In genomic region chr2L:867899-868605, dm6 we compare ENCODE assay signal across 1 fruit fly cellular context.
TF ChIP-seq lines count a peak whose summit lies in the region.

Gene aru, minus strand, starts transcription at chr2L:868354.

TF ChIP-seq in whole organism, embryonic, 481 proteins besides CTCF, POLR2A, EP300 and RAD21 (continued from another document and continues in another):
- TF ChIP-seq wek (GFP tag; optimal IDR thresholded peaks at IDR 0.05; lab: Kevin White, UChicago) (peak; percentile 16), CG2202 (tag; optimal IDR thresholded peaks at IDR 0.05; lab: Kevin White, UChicago) (peak; percentile 17), psq (GFP tag; optimal IDR thresholded peaks at IDR 0.05; lab: Kevin White, UChicago) (peak; percentile 2), cas (GFP tag; IDR thresholded peaks at IDR 0.05; lab: Robert Waterston, UW) (no peak), CG13424 (tag; optimal IDR thresholded peaks at IDR 0.05; lab: Kevin White, UChicago) (peak; percentile 34), scrt (GFP tag; optimal IDR thresholded peaks at IDR 0.05; lab: Kevin White, UChicago) (peak; percentile 63), corto (GFP tag; optimal IDR thresholded peaks at IDR 0.05; lab: Kevin White, UChicago) (peak; percentile 0), CG9932 (GFP tag; IDR thresholded peaks at IDR 0.05; lab: Robert Waterston, UW) (no peak), Sox102F (GFP tag; optimal IDR thresholded peaks at IDR 0.05; lab: Kevin White, UChicago) (peak; percentile 15), CG9437 (GFP tag; optimal IDR thresholded peaks at IDR 0.05; lab: Kevin White, UChicago) (no peak), rib (GFP tag; IDR thresholded peaks at IDR 0.05; lab: Robert Waterston, UW) (no peak), twi (tag; optimal IDR thresholded peaks at IDR 0.05; lab: Kevin White, UChicago) (no peak), prd (optimal IDR thresholded peaks at IDR 0.05; lab: Kevin White, UChicago) (no peak), prd (GFP tag; IDR thresholded peaks at IDR 0.05; lab: Robert Waterston, UW) (0 out of 3 replicates have a peak, but pooled peaks have one; percentile 15), CG12391 (tag; optimal IDR thresholded peaks at IDR 0.05; lab: Kevin White, UChicago) (peak; percentile 60), CG18619 (GFP tag; optimal IDR thresholded peaks at IDR 0.05; lab: Kevin White, UChicago) (no peak), ken (GFP tag; IDR thresholded peaks at IDR 0.05; lab: Robert Waterston, UW) (0 out of 3 replicates have a peak, but pooled peaks have one; percentile 5), nerfin-2 (GFP tag; IDR thresholded peaks at IDR 0.05; lab: Robert Waterston, UW; ENCODE audit: partially characterized antibody) (0 out of 2 replicates have a peak, but pooled peaks have one; percentile 37), CG17361 (GFP tag; IDR thresholded peaks at IDR 0.05; lab: Robert Waterston, UW) (peak; percentile 44; the same call in 1 of the 3 replicates), stwl (tag; optimal IDR thresholded peaks at IDR 0.05; lab: Kevin White, UChicago) (no peak), Trl (optimal IDR thresholded peaks at IDR 0.05; lab: Kevin White, UChicago) (peak; percentile 76 to 82), Trl (GFP tag; optimal IDR thresholded peaks at IDR 0.05; lab: Kevin White, UChicago) (no peak), CG2678 (tag; optimal IDR thresholded peaks at IDR 0.05; lab: Kevin White, UChicago) (peak; percentile 48), CG17568 (GFP tag; optimal IDR thresholded peaks at IDR 0.05; lab: Kevin White, UChicago) (peak; percentile 67), MESR4 (GFP tag; optimal IDR thresholded peaks at IDR 0.05; lab: Kevin White, UChicago) (no peak), CG6765 (GFP tag; optimal IDR thresholded peaks at IDR 0.05; lab: Kevin White, UChicago) (peak; percentile 55), Ravus (GFP tag; IDR thresholded peaks at IDR 0.05; lab: Robert Waterston, UW) (no peak), bsh (GFP tag; optimal IDR thresholded peaks at IDR 0.05; lab: Kevin White, UChicago) (peak in 1 of 2 experiments; percentile 49), CG9727 (GFP tag; optimal IDR thresholded peaks at IDR 0.05; lab: Kevin White, UChicago) (peak; percentile 14), lola (GFP tag; optimal IDR thresholded peaks at IDR 0.05; lab: Kevin White, UChicago) (peak in 1 of 3 experiments; percentile 20), sd (tag; optimal IDR thresholded peaks at IDR 0.05; lab: Kevin White, UChicago) (peak; percentile 15), Elba2 (GFP tag; optimal IDR thresholded peaks at IDR 0.05; lab: Kevin White, UChicago) (no peak), gfzf (GFP tag; optimal IDR thresholded peaks at IDR 0.05; lab: Kevin White, UChicago) (no peak), CG15601 (tag; optimal IDR thresholded peaks at IDR 0.05; lab: Kevin White, UChicago) (peak; percentile 22), ranshi (GFP tag; IDR thresholded peaks at IDR 0.05; lab: Robert Waterston, UW) (peak; percentile 32; the same call in 1 of the 2 replicates), unpg (GFP tag; optimal IDR thresholded peaks at IDR 0.05; lab: Kevin White, UChicago) (peak; percentile 47), Meics (GFP tag; optimal IDR thresholded peaks at IDR 0.05; lab: Kevin White, UChicago) (peak; percentile 39), sens-2 (GFP tag; IDR thresholded peaks at IDR 0.05; lab: Robert Waterston, UW) (peak; percentile 19; the same call in 1 of the 2 replicates), hb (GFP tag; IDR thresholded peaks at IDR 0.05; lab: Robert Waterston, UW; ENCODE audit: partially characterized antibody) (no peak), ci (GFP tag; IDR thresholded peaks at IDR 0.05; lab: Robert Waterston, UW) (peak; percentile 72), Nf-YB (GFP tag; optimal IDR thresholded peaks at IDR 0.05; lab: Kevin White, UChicago) (peak; percentile 37), lab (GFP tag; optimal IDR thresholded peaks at IDR 0.05; lab: Kevin White, UChicago) (peak; percentile 63), shn (GFP tag; optimal IDR thresholded peaks at IDR 0.05; lab: Kevin White, UChicago) (no peak), Hr3 (GFP tag; optimal IDR thresholded peaks at IDR 0.05; lab: Kevin White, UChicago) (no peak), hkb (optimal IDR thresholded peaks at IDR 0.05; lab: Kevin White, UChicago) (no peak), hkb (GFP tag; IDR thresholded peaks at IDR 0.05; lab: Robert Waterston, UW) (peak; percentile 74), Neu2 (GFP tag; optimal IDR thresholded peaks at IDR 0.05; lab: Kevin White, UChicago; ENCODE audit: borderline replicate concordance) (no peak), Lhr (GFP tag; optimal IDR thresholded peaks at IDR 0.05; lab: Kevin White, UChicago) (no peak), aop (GFP tag; IDR thresholded peaks at IDR 0.05; lab: Robert Waterston, UW) (no peak), CG6854 (GFP tag; optimal IDR thresholded peaks at IDR 0.05; lab: Kevin White, UChicago) (peak; percentile 43), Dbx (GFP tag; IDR thresholded peaks at IDR 0.05; lab: Robert Waterston, UW) (peak; percentile 68; the same call in 1 of the 3 replicates), fd102C (GFP tag; optimal IDR thresholded peaks at IDR 0.05; lab: Kevin White, UChicago) (peak; percentile 37), inv (GFP tag; IDR thresholded peaks at IDR 0.05; lab: Robert Waterston, UW; ENCODE audit: partially characterized antibody) (no peak), Lpt (GFP tag; optimal IDR thresholded peaks at IDR 0.05; lab: Kevin White, UChicago) (peak; percentile 4), danr (GFP tag; IDR thresholded peaks at IDR 0.05; lab: Robert Waterston, UW) (no peak), toy (GFP tag; IDR thresholded peaks at IDR 0.05; lab: Robert Waterston, UW) (no peak), CG17802 (tag; optimal IDR thresholded peaks at IDR 0.05; lab: Kevin White, UChicago) (no peak), HLHmδ (GFP tag; optimal IDR thresholded peaks at IDR 0.05; lab: Kevin White, UChicago) (no peak), nmo (GFP tag; optimal IDR thresholded peaks at IDR 0.05; lab: Kevin White, UChicago) (no peak), CG10431 (GFP tag; optimal IDR thresholded peaks at IDR 0.05; lab: Kevin White, UChicago) (no peak), GATAe (GFP tag; conservative IDR thresholded peaks at IDR 0.05; lab: Robert Waterston, UW) (no peak), CG8281 (tag; optimal IDR thresholded peaks at IDR 0.05; lab: Kevin White, UChicago) (no peak), HmgD (GFP tag; optimal IDR thresholded peaks at IDR 0.05; lab: Kevin White, UChicago) (peak; percentile 22), sisA (GFP tag; IDR thresholded peaks at IDR 0.05; lab: Robert Waterston, UW) (no peak), slou (GFP tag; optimal IDR thresholded peaks at IDR 0.05; lab: Kevin White, UChicago) (no peak), E2f1 (GFP tag; IDR thresholded peaks at IDR 0.05; lab: Robert Waterston, UW) (no peak), gem (tag; optimal IDR thresholded peaks at IDR 0.05; lab: Kevin White, UChicago) (peak; percentile 61), pros (GFP tag; optimal IDR thresholded peaks at IDR 0.05; lab: Kevin White, UChicago) (peak; percentile 76), CG8388 (GFP tag; optimal IDR thresholded peaks at IDR 0.05; lab: Kevin White, UChicago) (peak; percentile 10), CG2116 (GFP tag; optimal IDR thresholded peaks at IDR 0.05; lab: Kevin White, UChicago) (no peak), ase (GFP tag; IDR thresholded peaks at IDR 0.05; lab: Robert Waterston, UW) (no peak), grau (tag; optimal IDR thresholded peaks at IDR 0.05; lab: Kevin White, UChicago) (peak; percentile 26), BtbVII (GFP tag; optimal IDR thresholded peaks at IDR 0.05; lab: Kevin White, UChicago) (peak; percentile 62), abd-A (tag; optimal IDR thresholded peaks at IDR 0.05; lab: Kevin White, UChicago) (no peak), salm (tag; optimal IDR thresholded peaks at IDR 0.05; lab: Kevin White, UChicago) (no peak), CG8924 (tag; optimal IDR thresholded peaks at IDR 0.05; lab: Kevin White, UChicago) (peak; percentile 28), CG8290 (GFP tag; optimal IDR thresholded peaks at IDR 0.05; lab: Kevin White, UChicago) (no peak), CG8290 (tag; optimal IDR thresholded peaks at IDR 0.05; lab: Kevin White, UChicago) (peak in 1 of 2 experiments; percentile 42), CG32767 (GFP tag; IDR thresholded peaks at IDR 0.05; lab: Robert Waterston, UW) (0 out of 2 replicates have a peak, but pooled peaks have one; percentile 36), caup (GFP tag; optimal IDR thresholded peaks at IDR 0.05; lab: Kevin White, UChicago; ENCODE audit: severe bottlenecking) (peak; percentile 9), ERR (GFP tag; optimal IDR thresholded peaks at IDR 0.05; lab: Kevin White, UChicago) (no peak), tap (tag; optimal IDR thresholded peaks at IDR 0.05; lab: Kevin White, UChicago) (peak; percentile 46), CG17359 (tag; optimal IDR thresholded peaks at IDR 0.05; lab: Kevin White, UChicago) (peak; percentile 51), CG11695 (GFP tag; IDR thresholded peaks at IDR 0.05; lab: Robert Waterston, UW) (no peak), HHEX (GFP tag; optimal IDR thresholded peaks at IDR 0.05; lab: Kevin White, UChicago) (peak; percentile 37), unc-4 (GFP tag; IDR thresholded peaks at IDR 0.05; lab: Robert Waterston, UW; ENCODE audit: partially characterized antibody) (0 out of 2 replicates have a peak, but pooled peaks have one; percentile 13), Pdp1 (GFP tag; optimal IDR thresholded peaks at IDR 0.05; lab: Kevin White, UChicago) (peak in 1 of 2 experiments; percentile 23), ind (GFP tag; optimal IDR thresholded peaks at IDR 0.05; lab: Kevin White, UChicago) (no peak), Aef1 (GFP tag; IDR thresholded peaks at IDR 0.05; lab: Robert Waterston, UW) (peak; percentile 23; the same call in 1 of the 3 replicates), CG7556 (GFP tag; optimal IDR thresholded peaks at IDR 0.05; lab: Kevin White, UChicago) (peak; percentile 29), HLH4C (GFP tag; IDR thresholded peaks at IDR 0.05; lab: Robert Waterston, UW; ENCODE audit: partially characterized antibody) (peak; percentile 21; the same call in 1 of the 3 replicates), PHDP (tag; optimal IDR thresholded peaks at IDR 0.05; lab: Kevin White, UChicago) (peak; percentile 58), CG13296 (GFP tag; optimal IDR thresholded peaks at IDR 0.05; lab: Kevin White, UChicago) (peak; percentile 65), CG8765 (GFP tag; IDR thresholded peaks at IDR 0.05; lab: Robert Waterston, UW) (no peak), zen2 (GFP tag; IDR thresholded peaks at IDR 0.05; lab: Robert Waterston, UW; ENCODE audit: partially characterized antibody) (no peak), CG14667 (GFP tag; IDR thresholded peaks at IDR 0.05; lab: Robert Waterston, UW) (no peak), crc (GFP tag; optimal IDR thresholded peaks at IDR 0.05; lab: Kevin White, UChicago) (no peak), CG6813 (GFP tag; optimal IDR thresholded peaks at IDR 0.05; lab: Kevin White, UChicago) (no peak), Rfx (GFP tag; IDR thresholded peaks at IDR 0.05; lab: Robert Waterston, UW) (peak; percentile 29; the same call in 1 of the 2 replicates), gsb (GFP tag; IDR thresholded peaks at IDR 0.05; lab: Robert Waterston, UW) (no peak), Hand (GFP tag; optimal IDR thresholded peaks at IDR 0.05; lab: Kevin White, UChicago) (peak; percentile 9), cwo (GFP tag; optimal IDR thresholded peaks at IDR 0.05; lab: Kevin White, UChicago) (peak; percentile 55), Awh (GFP tag; IDR thresholded peaks at IDR 0.05; lab: Robert Waterston, UW) (peak; percentile 24; the same call in 1 of the 2 replicates), Ptx1 (GFP tag; IDR thresholded peaks at IDR 0.05; lab: Robert Waterston, UW) (no peak), CG9797 (GFP tag; optimal IDR thresholded peaks at IDR 0.05; lab: Kevin White, UChicago) (no peak), CG10209 (GFP tag; optimal IDR thresholded peaks at IDR 0.05; lab: Kevin White, UChicago) (no peak), dmrt99B (tag; optimal IDR thresholded peaks at IDR 0.05; lab: Kevin White, UChicago) (peak; percentile 49), CG6689 (GFP tag; IDR thresholded peaks at IDR 0.05; lab: Robert Waterston, UW) (no peak), CG17385 (GFP tag; optimal IDR thresholded peaks at IDR 0.05; lab: Kevin White, UChicago) (peak; percentile 46), sc (optimal IDR thresholded peaks at IDR 0.05; lab: Kevin White, UChicago) (no peak), sc (GFP tag; optimal IDR thresholded peaks at IDR 0.05; lab: Kevin White, UChicago) (no peak), CG11696 (GFP tag; IDR thresholded peaks at IDR 0.05; lab: Robert Waterston, UW) (peak; percentile 99), tin (GFP tag; optimal IDR thresholded peaks at IDR 0.05; lab: Kevin White, UChicago) (peak; percentile 7), CG14014 (GFP tag; IDR thresholded peaks at IDR 0.05; lab: Robert Waterston, UW) (peak; percentile 16; the same call in 1 of the 2 replicates), Fer3 (tag; optimal IDR thresholded peaks at IDR 0.05; lab: Kevin White, UChicago) (no peak), CG15479 (GFP tag; optimal IDR thresholded peaks at IDR 0.05; lab: Kevin White, UChicago) (no peak), Chrac-16 (GFP tag; optimal IDR thresholded peaks at IDR 0.05; lab: Kevin White, UChicago) (no peak), CG7987 (GFP tag; optimal IDR thresholded peaks at IDR 0.05; lab: Kevin White, UChicago) (peak; percentile 60), pzg (GFP tag; optimal IDR thresholded peaks at IDR 0.05; lab: Kevin White, UChicago) (no peak), CG7839 (tag; optimal IDR thresholded peaks at IDR 0.05; lab: Kevin White, UChicago) (peak; percentile 42), CG15514 (GFP tag; optimal IDR thresholded peaks at IDR 0.05; lab: Kevin White, UChicago) (peak; percentile 21), fd3F (GFP tag; optimal IDR thresholded peaks at IDR 0.05; lab: Kevin White, UChicago) (no peak), Scr (GFP tag; IDR thresholded peaks at IDR 0.05; lab: Robert Waterston, UW; ENCODE audit: partially characterized antibody) (peak; percentile 25; the same call in 1 of the 2 replicates), CG2120 (GFP tag; optimal IDR thresholded peaks at IDR 0.05; lab: Kevin White, UChicago) (no peak), Hmr (GFP tag; optimal IDR thresholded peaks at IDR 0.05; lab: Kevin White, UChicago) (peak; percentile 51), CG7745 (tag; optimal IDR thresholded peaks at IDR 0.05; lab: Kevin White, UChicago) (peak; percentile 35), Hsf (GFP tag; optimal IDR thresholded peaks at IDR 0.05; lab: Kevin White, UChicago) (no peak), CG31441 (GFP tag; IDR thresholded peaks at IDR 0.05; lab: Robert Waterston, UW) (peak; percentile 29; the same call in 1 of the 2 replicates), run (tag; optimal IDR thresholded peaks at IDR 0.05; lab: Kevin White, UChicago) (no peak), ac (GFP tag; optimal IDR thresholded peaks at IDR 0.05; lab: Kevin White, UChicago) (peak; percentile 3), Oaz (GFP tag; IDR thresholded peaks at IDR 0.05; lab: Robert Waterston, UW) (no peak)
